Worm (Caenorhabditis elegans) whole organism, late embryonic: ENCODE data around the gene str-10.

Source experiments
- C38D4.7 ChIP-seq: fragments of 200-800 bp; sonication (Bioruptor generic); optimal IDR thresholded peaks from 2 replicates; lab custom pipeline; 2018; ENCODE audit warnings: mild to moderate bottlenecking, missing genetic modification characterization, moderate library complexity, missing compliant biosample characterization
- F13H6.1 ChIP-seq: sonication (generic microtip); optimal IDR thresholded peaks from 2 replicates; lab custom pipeline; 2016; ENCODE audit warnings: missing genetic modification characterization, missing compliant biosample characterization
- K09A11.1 ChIP-seq: sonication (generic microtip); optimal IDR thresholded peaks from 2 replicates; lab custom pipeline; 2017; ENCODE audit warnings: antibody characterized with exemption, mild to moderate bottlenecking, missing genetic modification characterization, missing compliant biosample characterization; ENCODE audit not compliant: insufficient read depth
- T23F11.4 ChIP-seq: fragments of 200-800 bp; sonication (Bioruptor generic); optimal IDR thresholded peaks from 2 replicates; lab custom pipeline; 2018; ENCODE audit warnings: mild to moderate bottlenecking, missing genetic modification characterization, missing compliant biosample characterization
- Y22D7AL.16 ChIP-seq: sonication (generic microtip); optimal IDR thresholded peaks from 2 replicates; lab custom pipeline; 2016; ENCODE audit warnings: missing genetic modification characterization, missing compliant biosample characterization
- ahr-1 ChIP-seq: sonication (generic microtip); optimal IDR thresholded peaks from 2 replicates; lab custom pipeline; 2016; ENCODE audit warnings: missing genetic modification characterization, missing compliant biosample characterization
- ceh-18 ChIP-seq: sonication (generic microtip); optimal IDR thresholded peaks from 2 replicates; lab custom pipeline; 2016; ENCODE audit warnings: missing genetic modification characterization, missing compliant biosample characterization
- ceh-22 ChIP-seq: sonication (generic microtip); optimal IDR thresholded peaks from 2 replicates; lab custom pipeline; 2017; ENCODE audit warnings: missing biosample characterization, missing genetic modification characterization
- ceh-24 ChIP-seq: sonication (generic microtip); optimal IDR thresholded peaks from 2 replicates; lab custom pipeline; 2016; ENCODE audit warnings: mild to moderate bottlenecking, missing genetic modification characterization, missing compliant biosample characterization
- ceh-6 ChIP-seq: fragments of 200-800 bp; sonication (Bioruptor generic); optimal IDR thresholded peaks from 2 replicates; lab custom pipeline; 2018; ENCODE audit warnings: mild to moderate bottlenecking, missing genetic modification characterization, missing compliant biosample characterization
- che-1 ChIP-seq: sonication (generic microtip); optimal IDR thresholded peaks from 2 replicates; lab custom pipeline; 2016; ENCODE audit warnings: mild to moderate bottlenecking, missing genetic modification characterization, missing compliant biosample characterization
- dve-1 ChIP-seq: sonication (generic microtip); optimal IDR thresholded peaks from 2 replicates; lab custom pipeline; 2017; ENCODE audit warnings: antibody characterized with exemption, mild to moderate bottlenecking, missing genetic modification characterization, missing compliant biosample characterization
- elt-2 ChIP-seq: sonication (generic microtip); optimal IDR thresholded peaks from 2 replicates; lab custom pipeline; 2016; ENCODE audit warnings: missing genetic modification reagents, missing genetic modification characterization, missing compliant biosample characterization
- elt-4 ChIP-seq: sonication (generic microtip); optimal IDR thresholded peaks from 2 replicates; lab custom pipeline; 2016; ENCODE audit warnings: missing genetic modification characterization, missing compliant biosample characterization
- eyg-1 ChIP-seq: sonication (generic microtip); optimal IDR thresholded peaks from 2 replicates; lab custom pipeline; 2016; ENCODE audit warnings: missing genotype, missing genetic modification characterization, missing compliant biosample characterization
- fax-1 ChIP-seq: sonication (generic microtip); optimal IDR thresholded peaks from 2 replicates; lab custom pipeline; 2016; ENCODE audit warnings: missing genotype, missing genetic modification characterization, missing compliant biosample characterization
- fkh-6 ChIP-seq: sonication (generic microtip); optimal IDR thresholded peaks from 2 replicates; lab custom pipeline; 2016; ENCODE audit warnings: missing genetic modification characterization, missing compliant biosample characterization
- gmeb-2 ChIP-seq: sonication (generic microtip); optimal IDR thresholded peaks from 2 replicates; lab custom pipeline; 2016; ENCODE audit warnings: missing genetic modification characterization, inconsistent platforms, missing compliant biosample characterization
- hlh-13 ChIP-seq: fragments of 200-800 bp; sonication (Bioruptor generic); optimal IDR thresholded peaks from 2 replicates; lab custom pipeline; 2018; ENCODE audit warnings: mild to moderate bottlenecking, missing genetic modification characterization, missing compliant biosample characterization
- hlh-15 ChIP-seq: sonication (generic microtip); optimal IDR thresholded peaks from 2 replicates; lab custom pipeline; 2016; ENCODE audit warnings: missing genetic modification characterization, missing compliant biosample characterization
- hlh-6 ChIP-seq: sonication (generic microtip); optimal IDR thresholded peaks from 2 replicates; lab custom pipeline; 2016; ENCODE audit warnings: missing genotype, missing genetic modification characterization, missing compliant biosample characterization
- lin-11 ChIP-seq: fragments of 200-800 bp; sonication (Bioruptor generic); optimal IDR thresholded peaks from 2 replicates; lab custom pipeline; 2018; ENCODE audit warnings: mild to moderate bottlenecking, missing genetic modification characterization, missing compliant biosample characterization
- mec-3 ChIP-seq: sonication (generic microtip); optimal IDR thresholded peaks from 2 replicates; lab custom pipeline; 2016; ENCODE audit warnings: borderline replicate concordance, missing genetic modification characterization, missing compliant biosample characterization
- nfya-1 ChIP-seq: sonication (generic microtip); optimal IDR thresholded peaks from 2 replicates; lab custom pipeline; 2017; ENCODE audit warnings: missing genetic modification characterization, mild to moderate bottlenecking, missing compliant biosample characterization, antibody characterized with exemption, moderate library complexity
- nhr-11 ChIP-seq: fragments of 150-350 bp; optimal IDR thresholded peaks from 2 replicates; lab custom pipeline; 2014; ENCODE audit warnings: missing biosample characterization, missing genetic modification characterization
- npax-4 ChIP-seq: sonication (generic microtip); optimal IDR thresholded peaks from 2 replicates; lab custom pipeline; 2016; ENCODE audit warnings: missing genetic modification characterization, missing compliant biosample characterization
- odd-2 ChIP-seq: sonication (generic microtip); optimal IDR thresholded peaks from 2 replicates; lab custom pipeline; 2017; ENCODE audit warnings: antibody characterized with exemption, mild to moderate bottlenecking, missing genetic modification characterization, missing compliant biosample characterization
- pha-4 ChIP-seq: fragments of 150-350 bp; optimal IDR thresholded peaks from 2 replicates; lab custom pipeline; 2018; ENCODE audit warnings: missing biosample characterization, missing genetic modification reagents, missing genetic modification characterization
- pqm-1 ChIP-seq: sonication (generic microtip); optimal IDR thresholded peaks from 2 replicates; lab custom pipeline; 2016; ENCODE audit warnings: missing genetic modification characterization, missing compliant biosample characterization
- pros-1 ChIP-seq: fragments of 150-350 bp; optimal IDR thresholded peaks from 2 replicates; lab custom pipeline; 2014; ENCODE audit warnings: missing biosample characterization, missing genetic modification reagents, missing genetic modification characterization
- sox-4 ChIP-seq: sonication (generic microtip); optimal IDR thresholded peaks from 2 replicates; lab custom pipeline; 2017; ENCODE audit warnings: mild to moderate bottlenecking, missing genetic modification characterization, inconsistent platforms, missing compliant biosample characterization
- syd-9 ChIP-seq: sonication (generic microtip); optimal IDR thresholded peaks from 2 replicates; lab custom pipeline; 2016; ENCODE audit warnings: mild to moderate bottlenecking, missing genetic modification characterization, moderate library complexity, missing compliant biosample characterization
- tbx-2 ChIP-seq: sonication (generic microtip); optimal IDR thresholded peaks from 2 replicates; lab custom pipeline; 2016; ENCODE audit warnings: missing genetic modification characterization, missing compliant biosample characterization
- unc-3 ChIP-seq, 2 experiments: fragments of 200-800 bp in 1 of 2; sonication (Bioruptor generic) in 1 of 2; sonication (generic microtip) in 1 of 2; conservative IDR thresholded peaks in 1 of 2; optimal IDR thresholded peaks in 1 of 2; 2 replicates each; pipeline versions ENCODE4 v1.3.6 to Lab custom; 2016 to 2022; ENCODE audit warnings: missing compliant biosample characterization in 2 of 2, missing genetic modification characterization in 2 of 2, missing genetic modification reagents in 1 of 2
- unc-55 ChIP-seq: sonication (generic microtip); optimal IDR thresholded peaks from 2 replicates; lab custom pipeline; 2017; ENCODE audit warnings: missing biosample characterization, missing genetic modification reagents, missing genetic modification characterization
- unc-86 ChIP-seq: sonication (generic microtip); optimal IDR thresholded peaks from 2 replicates; lab custom pipeline; 2016; ENCODE audit warnings: missing genetic modification characterization, missing compliant biosample characterization
- zip-5 ChIP-seq: sonication (generic microtip); optimal IDR thresholded peaks from 2 replicates; lab custom pipeline; 2016; ENCODE audit warnings: missing genetic modification characterization, missing compliant biosample characterization
- ztf-16 ChIP-seq: sonication (generic microtip); optimal IDR thresholded peaks from 2 replicates; lab custom pipeline; 2017; ENCODE audit warnings: missing genetic modification characterization, missing compliant biosample characterization

The str-10 gene

ce11 chrX:13051405-13051804 lies 31.0 kb upstream of the str-10 start, which contains the start of gene K03A11.1:
Gene K03A11.1, plus strand, starts transcription at chrX:13051705.
- TF ChIP-seq ceh-22 (tag; lab: Kevin White, UChicago) (no peak), elt-4 (no peak), pha-4 (tag; lab: Kevin White, UChicago) (no peak), ahr-1 (tag; lab: Kevin White, UChicago) (no peak), odd-2 (tag; lab: Kevin White, UChicago) (no peak)

DNA sequence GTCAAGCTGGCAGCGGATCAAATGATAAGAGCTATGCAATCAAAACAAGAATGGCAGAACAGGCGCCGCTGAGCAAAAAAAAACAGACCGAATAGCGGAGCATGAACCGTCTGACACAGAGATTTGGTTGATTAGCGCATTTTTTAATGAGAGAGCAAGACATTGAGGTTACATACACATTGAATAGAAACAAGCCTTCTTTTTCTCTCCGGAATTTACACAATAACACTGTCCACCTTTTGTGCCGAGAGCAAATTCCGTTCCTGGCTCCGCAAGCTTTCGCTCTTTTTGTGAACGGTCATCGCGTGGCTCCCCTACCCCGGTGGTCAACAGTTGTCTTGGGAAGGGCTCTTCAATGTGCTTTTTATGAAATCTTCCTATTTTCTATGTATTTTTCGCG lies 26.9 kb upstream of the str-10 start, which contains the start of gene K03A11.6:
Gene K03A11.6, plus strand, starts transcription at position 301 of the 400 bp plus-strand sequence.
- TF ChIP-seq nhr-11 (tag; lab: Kevin White, UChicago), result no peak
- TF ChIP-seq, all 69 proteins: peak for 0

DNA sequence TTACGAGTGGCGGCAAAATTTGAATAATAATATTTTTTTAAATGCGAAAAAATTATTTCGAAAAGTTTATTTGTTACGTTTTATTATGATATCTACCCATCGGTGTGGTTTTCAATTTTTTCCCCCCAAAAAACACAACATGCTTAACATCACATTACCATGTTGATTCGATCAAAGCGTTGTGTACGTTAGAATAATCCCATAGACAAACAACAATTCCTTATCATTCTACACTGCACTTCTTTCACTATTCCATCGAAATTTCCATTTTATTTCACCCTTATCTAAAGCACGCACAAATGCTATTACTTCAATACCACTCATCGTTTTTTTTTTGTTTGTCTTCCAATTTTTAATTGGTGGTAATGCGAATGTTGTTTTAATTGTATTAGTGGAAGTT lies 22.4 kb upstream of the str-10 start:
- TF ChIP-seq elt-2 (tag; lab: Kevin White, UChicago), result peak; percentile 7
- no peak for TF ChIP-seq tbx-2 (tag; lab: Kevin White, UChicago)

- no peak for TF ChIP-seq zip-5 (tag; lab: Kevin White, UChicago)
- no peak for TF ChIP-seq dve-1 (tag; lab: Kevin White, UChicago)
- no peak for TF ChIP-seq eyg-1 (tag; lab: Kevin White, UChicago)
- TF ChIP-seq tbx-2 (tag; lab: Kevin White, UChicago), result no peak
- TF ChIP-seq che-1, result no peak
- no peak for TF ChIP-seq hlh-15
- TF ChIP-seq K09A11.1 (tag; lab: Kevin White, UChicago), result no peak
- no peak for TF ChIP-seq npax-4 (tag; lab: Kevin White, UChicago)
- TF ChIP-seq hlh-13 (GFP tag; lab: Kevin White, UChicago), result no peak
- no peak for TF ChIP-seq elt-4
- no peak for TF ChIP-seq mec-3 (tag; lab: Kevin White, UChicago)
- no peak for TF ChIP-seq C38D4.7 (GFP tag; lab: Kevin White, UChicago)
- TF ChIP-seq unc-86 (tag; lab: Kevin White, UChicago), result no peak
- no peak for TF ChIP-seq Y22D7AL.16
- TF ChIP-seq gmeb-2 (tag; lab: Kevin White, UChicago), result no peak
- no peak for TF ChIP-seq unc-55 (GFP tag; lab: Kevin White, UChicago)
- no peak for TF ChIP-seq T23F11.4
- TF ChIP-seq ceh-18 (tag; lab: Kevin White, UChicago), result no peak
- TF ChIP-seq ceh-24, result no peak
Observed at ce11 chrX:13061366-13061765, 21.1 kb upstream of the str-10 start.

ce11 chrX:13062934-13063585 lies 19.4 kb upstream of the str-10 start, which contains the start of gene K03A11.5:
Gene K03A11.5, plus strand, starts transcription at chrX:13063535.
- no peak for TF ChIP-seq nhr-11 (tag; lab: Kevin White, UChicago)
- no peak for TF ChIP-seq lin-11 (tag; lab: Kevin White, UChicago)
- no peak for TF ChIP-seq pros-1 (tag; lab: Kevin White, UChicago)
- no peak for TF ChIP-seq ahr-1 (tag; lab: Kevin White, UChicago)
- TF ChIP-seq nfya-1, result no peak

DNA sequence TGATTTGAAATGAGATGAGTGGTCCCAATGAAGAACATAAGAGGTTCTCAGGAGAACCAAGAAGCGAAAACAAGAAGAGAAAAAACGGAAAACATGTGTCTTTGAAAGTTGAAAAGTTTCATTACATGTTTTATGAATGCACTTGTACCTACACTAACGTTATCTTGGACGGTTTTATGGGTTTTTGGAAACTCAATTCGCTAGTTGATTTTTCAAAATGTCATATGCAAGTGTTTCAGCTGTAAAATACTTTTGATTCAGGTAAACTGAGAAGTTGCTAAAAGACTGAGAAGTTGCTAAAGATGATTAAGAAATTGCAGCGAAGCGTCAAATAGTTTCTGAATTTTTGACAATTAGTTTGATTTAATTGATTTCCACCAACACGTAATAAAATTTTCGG lies 11.3 kb upstream of the str-10 start, which contains the start of gene cpx-2:
Gene cpx-2, minus strand, starts transcription at position 101 of the 400 bp plus-strand sequence.
- TF ChIP-seq F13H6.1 (tag; lab: Kevin White, UChicago) (no peak), hlh-13 (GFP tag; lab: Kevin White, UChicago) (no peak), tbx-2 (tag; lab: Kevin White, UChicago) (no peak), nfya-1 (no peak), npax-4 (tag; lab: Kevin White, UChicago) (no peak), ceh-6 (GFP tag; lab: Kevin White, UChicago) (no peak), unc-3 (GFP tag; conservative IDR thresholded peaks at IDR 0.05; lab: Robert Waterston, UW) (no peak), unc-3 (tag; optimal IDR thresholded peaks at IDR 0.05; lab: Kevin White, UChicago) (no peak), nhr-11 (tag; lab: Kevin White, UChicago) (no peak), pqm-1 (no peak), ahr-1 (tag; lab: Kevin White, UChicago) (no peak), fax-1 (tag; lab: Kevin White, UChicago) (no peak), hlh-6 (no peak), hlh-15 (no peak), dve-1 (tag; lab: Kevin White, UChicago) (no peak), unc-86 (tag; lab: Kevin White, UChicago) (no peak), syd-9 (tag; lab: Kevin White, UChicago) (no peak), ztf-16 (tag; lab: Kevin White, UChicago) (no peak), sox-4 (tag; lab: Kevin White, UChicago) (no peak), fkh-6 (no peak)
